Worm (Caenorhabditis elegans) whole organism, young adult: Measurements from ENCODE around the gene F53H4.2.

Experiments
- B0336.3 ChIP-seq: fragments of 200-800 bp; sonication (Bioruptor generic); IDR thresholded peaks from 2 replicates; pipeline ENCODE4 v1.3.6; 2022; ENCODE audit warnings: missing genetic modification characterization, missing compliant biosample characterization
- C17E4.6 ChIP-seq: fragments of 200-800 bp; sonication (Bioruptor generic); IDR thresholded peaks from 2 replicates; pipeline ENCODE4 v1.3.6; 2022; ENCODE audit warnings: missing genetic modification reagents, missing genetic modification characterization, missing compliant biosample characterization
- F10E7.11 ChIP-seq: sonication (generic microtip); optimal IDR thresholded peaks from 2 replicates; lab custom pipeline; 2017; ENCODE audit warnings: mild to moderate bottlenecking, missing genetic modification characterization, moderate library complexity, missing compliant biosample characterization
- F33H1.4 ChIP-seq: fragments of 200-800 bp; sonication (Bioruptor generic); IDR thresholded peaks from 2 replicates; pipeline ENCODE4 v1.3.6; 2022; ENCODE audit warnings: missing genetic modification reagents, missing genetic modification characterization, missing compliant biosample characterization
- F39B2.1 ChIP-seq: fragments of 200-800 bp; sonication (Bioruptor generic); IDR thresholded peaks from 2 replicates; pipeline ENCODE4 v1.3.6; 2022; ENCODE audit warnings: missing genetic modification reagents, missing genetic modification characterization, missing compliant biosample characterization
- F49E8.2 ChIP-seq: sonication (generic microtip); optimal IDR thresholded peaks from 3 replicates; lab custom pipeline; 2017; ENCODE audit warnings: missing genetic modification characterization, mild to moderate bottlenecking, missing compliant biosample characterization, antibody characterized with exemption, moderate library complexity; ENCODE audit not compliant: insufficient read depth
- F57A8.1 ChIP-seq: fragments of 200-800 bp; sonication (Bioruptor generic); optimal IDR thresholded peaks from 2 replicates; lab custom pipeline; 2018; ENCODE audit warnings: mild to moderate bottlenecking, missing genetic modification characterization, moderate library complexity, missing compliant biosample characterization
- F57C9.4 ChIP-seq: sonication (generic microtip); optimal IDR thresholded peaks from 2 replicates; lab custom pipeline; 2017; ENCODE audit warnings: mild to moderate bottlenecking, missing genetic modification characterization, missing compliant biosample characterization
- K12H6.12 ChIP-seq: fragments of 200-800 bp; sonication (Bioruptor generic); optimal IDR thresholded peaks from 2 replicates; lab custom pipeline; 2018; ENCODE audit warnings: mild to moderate bottlenecking, missing genetic modification characterization, missing compliant biosample characterization
- Y67H2A.10 ChIP-seq: fragments of 200-800 bp; sonication (Bioruptor generic); conservative IDR thresholded peaks from 2 replicates; pipeline ENCODE4 v1.3.6; 2022; ENCODE audit warnings: missing genetic modification reagents, missing genetic modification characterization, missing compliant biosample characterization
- ZK185.1 ChIP-seq: sonication (generic microtip); optimal IDR thresholded peaks from 2 replicates; lab custom pipeline; 2016; ENCODE audit warnings: mild to moderate bottlenecking, missing genetic modification characterization, missing compliant biosample characterization; ENCODE audit not compliant: poor library complexity, severe bottlenecking
- aptf-2 ChIP-seq: fragments of 200-800 bp; sonication (Bioruptor generic); conservative IDR thresholded peaks from 2 replicates; pipeline ENCODE4 v1.3.6; 2022; ENCODE audit warnings: missing genetic modification reagents, missing genetic modification characterization, missing compliant biosample characterization
- atf-7 ChIP-seq: sonication (generic microtip); optimal IDR thresholded peaks from 2 replicates; lab custom pipeline; 2017; ENCODE audit warnings: mild to moderate bottlenecking, missing genetic modification characterization, missing compliant biosample characterization
- bed-1 ChIP-seq: fragments of 200-800 bp; sonication (Bioruptor generic); IDR thresholded peaks from 2 replicates; pipeline ENCODE4 v1.3.6; 2022; ENCODE audit warnings: missing genetic modification reagents, missing genetic modification characterization, missing compliant biosample characterization
- cebp-2 ChIP-seq: fragments of 200-800 bp; sonication (Bioruptor generic); IDR thresholded peaks from 2 replicates; pipeline ENCODE4 v1.3.6; 2022; ENCODE audit warnings: missing genetic modification characterization, missing compliant biosample characterization
- ceh-27 ChIP-seq: fragments of 200-800 bp; sonication (Bioruptor generic); optimal IDR thresholded peaks from 2 replicates; lab custom pipeline; 2018; ENCODE audit warnings: mild to moderate bottlenecking, missing genetic modification characterization, moderate library complexity, missing compliant biosample characterization
- dox-1 ChIP-seq: fragments of 200-800 bp; sonication (Bioruptor generic); IDR thresholded peaks from 2 replicates; pipeline ENCODE4 v1.3.6; 2022; ENCODE audit warnings: missing genetic modification reagents, missing genetic modification characterization, missing compliant biosample characterization
- egl-44 ChIP-seq: fragments of 200-800 bp; sonication (Bioruptor generic); IDR thresholded peaks from 2 replicates; pipeline ENCODE4 v1.3.6; 2022; ENCODE audit warnings: missing genetic modification reagents, missing genetic modification characterization, missing compliant biosample characterization
- ekl-4 ChIP-seq: fragments of 200-800 bp; sonication (Bioruptor generic); IDR thresholded peaks from 2 replicates; pipeline ENCODE4 v1.3.6; 2022; ENCODE audit warnings: missing genetic modification reagents, missing genetic modification characterization, missing compliant biosample characterization
- ets-4 ChIP-seq: fragments of 200-800 bp; sonication (Bioruptor generic); optimal IDR thresholded peaks from 2 replicates; lab custom pipeline; 2018; ENCODE audit warnings: mild to moderate bottlenecking, missing genetic modification characterization, missing compliant biosample characterization
- let-607 ChIP-seq, 2 experiments: fragments of 200-800 bp in 1 of 2; sonication (Bioruptor generic) in 1 of 2; sonication (generic microtip) in 1 of 2; optimal IDR thresholded peaks; 2 replicates each; lab custom pipeline; 2016 to 2018; ENCODE audit warnings: mild to moderate bottlenecking in 2 of 2, missing compliant biosample characterization in 2 of 2, missing genetic modification characterization in 2 of 2, moderate library complexity in 2 of 2, missing genotype in 1 of 2
- lin-40 ChIP-seq: sonication (generic microtip); optimal IDR thresholded peaks from 2 replicates; lab custom pipeline; 2016; ENCODE audit warnings: missing genetic modification characterization, mild to moderate bottlenecking, missing compliant biosample characterization, missing genotype, missing genetic modification reagents
- madf-10 ChIP-seq: sonication (generic microtip); optimal IDR thresholded peaks from 2 replicates; lab custom pipeline; 2016; ENCODE audit warnings: mild to moderate bottlenecking, missing genetic modification characterization, missing compliant biosample characterization
- madf-6 ChIP-seq: fragments of 200-800 bp; sonication (Bioruptor generic); IDR thresholded peaks from 2 replicates; pipeline ENCODE4 v1.3.6; 2022; ENCODE audit warnings: missing genetic modification reagents, missing genetic modification characterization, missing compliant biosample characterization
- mcd-1 ChIP-seq: fragments of 200-800 bp; sonication (Bioruptor generic); IDR thresholded peaks from 2 replicates; pipeline ENCODE4 v1.3.6; 2022; ENCODE audit warnings: missing genetic modification reagents, missing genetic modification characterization, missing compliant biosample characterization
- nfya-1 ChIP-seq: sonication (generic microtip); optimal IDR thresholded peaks from 2 replicates; lab custom pipeline; 2017; ENCODE audit warnings: antibody characterized with exemption, missing compliant biosample characterization, missing genetic modification characterization, borderline replicate concordance; ENCODE audit not compliant: insufficient read depth
- nfya-2 ChIP-seq: fragments of 200-800 bp; sonication (Bioruptor generic); IDR thresholded peaks from 2 replicates; pipeline ENCODE4 v1.3.6; 2022; ENCODE audit warnings: missing genetic modification reagents, missing genetic modification characterization, missing compliant biosample characterization
- nhr-120 ChIP-seq: fragments of 200-800 bp; sonication (Bioruptor generic); IDR thresholded peaks from 2 replicates; pipeline ENCODE4 v1.3.6; 2022; ENCODE audit warnings: missing genetic modification characterization, missing compliant biosample characterization
- nhr-179 ChIP-seq: sonication (generic microtip); optimal IDR thresholded peaks from 2 replicates; lab custom pipeline; 2016; ENCODE audit warnings: mild to moderate bottlenecking, missing genetic modification characterization, missing compliant biosample characterization
- nhr-80 ChIP-seq: sonication (generic microtip); optimal IDR thresholded peaks from 2 replicates; lab custom pipeline; 2016; ENCODE audit warnings: missing genetic modification characterization, missing compliant biosample characterization
- rec-8 ChIP-seq, 2 experiments: sonication (generic microtip); optimal IDR thresholded peaks; 2 replicates each; lab custom pipeline; 2016; ENCODE audit warnings: mild to moderate bottlenecking in 2 of 2, missing genetic modification characterization in 2 of 2, missing genetic modification reagents in 2 of 2, missing genotype in 2 of 2, missing biosample characterization in 1 of 2, missing compliant biosample characterization in 1 of 2, moderate library complexity in 1 of 2
- snpc-1.1 ChIP-seq: sonication (generic microtip); optimal IDR thresholded peaks from 2 replicates; lab custom pipeline; 2017; ENCODE audit warnings: missing genetic modification characterization, mild to moderate bottlenecking, missing compliant biosample characterization, antibody characterized with exemption, moderate library complexity, missing genotype, missing genetic modification reagents; ENCODE audit not compliant: insufficient read depth
- snpc-4 ChIP-seq, 5 experiments: fragments of 150-350 bp in 1 of 5; sonication (generic microtip) in 4 of 5; optimal IDR thresholded peaks; 2 replicates each; lab custom pipeline; 2014 to 2018; ENCODE audit warnings: missing genetic modification characterization in 5 of 5, missing biosample characterization in 3 of 5, antibody characterized with exemption in 2 of 5, mild to moderate bottlenecking in 2 of 5, missing compliant biosample characterization in 2 of 5, missing genotype in 2 of 5, moderate library complexity in 2 of 5, missing genetic modification reagents in 1 of 5
- somi-1 ChIP-seq: fragments of 200-800 bp; sonication (Bioruptor generic); optimal IDR thresholded peaks from 2 replicates; lab custom pipeline; 2018; ENCODE audit warnings: mild to moderate bottlenecking, missing genetic modification characterization, missing compliant biosample characterization
- tbp1 ChIP-seq: fragments of 200-800 bp; sonication (Bioruptor generic); optimal IDR thresholded peaks from 2 replicates; lab custom pipeline; 2018; ENCODE audit warnings: mild to moderate bottlenecking, missing genetic modification characterization, missing compliant biosample characterization
- unc-130 ChIP-seq: sonication (generic microtip); optimal IDR thresholded peaks from 2 replicates; lab custom pipeline; 2016; ENCODE audit warnings: missing genetic modification reagents, missing genetic modification characterization, missing compliant biosample characterization
- zfh-2 ChIP-seq: fragments of 200-800 bp; sonication (Bioruptor generic); conservative IDR thresholded peaks from 2 replicates; pipeline ENCODE4 v1.3.6; 2022; ENCODE audit warnings: missing genetic modification reagents, missing genetic modification characterization, missing compliant biosample characterization
- zim-3 ChIP-seq: sonication (generic microtip); optimal IDR thresholded peaks from 2 replicates; lab custom pipeline; 2017; ENCODE audit warnings: mild to moderate bottlenecking, missing genetic modification characterization, moderate library complexity, missing compliant biosample characterization
- ztf-22 ChIP-seq: fragments of 200-800 bp; sonication (Bioruptor generic); optimal IDR thresholded peaks from 2 replicates; lab custom pipeline; 2018; ENCODE audit warnings: mild to moderate bottlenecking, missing genetic modification characterization, moderate library complexity, missing compliant biosample characterization

Gene F53H4.2

DNA sequence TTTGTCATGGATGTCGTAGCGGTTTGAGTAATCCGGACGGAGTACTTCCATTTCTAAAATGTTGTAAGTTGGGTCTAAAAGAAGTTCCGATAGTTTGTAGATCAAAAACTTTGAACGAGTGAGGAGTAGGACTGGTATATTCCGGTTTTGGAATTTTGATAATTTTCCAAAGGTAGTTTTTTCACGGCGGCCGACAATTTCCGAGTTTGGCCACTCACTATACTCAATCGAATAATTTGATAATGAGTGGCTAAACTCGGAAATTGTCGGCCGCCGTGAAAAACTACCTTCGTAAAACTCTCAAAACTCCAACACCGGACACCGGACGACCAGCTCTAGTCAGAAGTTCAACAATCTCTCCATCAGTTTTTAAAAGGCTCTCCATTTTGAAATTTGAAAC lies 12.6 kb upstream of the F53H4.2 start:
- TF ChIP-seq snpc-4 (GFP tag; optimal IDR thresholded peaks at IDR 0.05; lab: Kevin White, UChicago) (no peak), snpc-4 (tag; optimal IDR thresholded peaks at IDR 0.05; lab: Kevin White, UChicago) (peak in 3 of 4 experiments; percentile 22 to 84 (median 71)), ztf-22 (GFP tag; lab: Kevin White, UChicago) (no peak)

DNA sequence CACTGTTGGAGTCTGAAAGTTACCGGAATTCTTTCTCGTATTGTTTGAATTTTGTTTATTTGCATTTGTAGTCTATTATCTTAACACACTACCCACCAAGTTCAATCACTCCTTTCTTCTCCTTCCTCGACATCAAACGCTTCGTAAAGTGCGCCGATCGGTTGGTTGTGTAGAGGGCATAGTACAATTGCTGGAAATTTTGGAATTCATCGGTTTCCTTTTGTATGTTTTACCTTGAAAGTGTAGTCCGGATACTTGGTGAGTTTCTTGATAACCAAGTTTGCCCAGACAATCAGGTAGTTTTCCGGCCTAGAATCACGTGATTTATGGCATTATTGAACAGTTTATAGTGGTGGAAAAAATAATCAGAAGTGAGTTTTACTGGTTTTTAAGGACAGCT lies 10.4 kb upstream of the F53H4.2 start:
- TF ChIP-seq let-607 (tag; optimal IDR thresholded peaks at IDR 0.05; lab: Kevin White, UChicago) (no peak), rec-8 (tag; optimal IDR thresholded peaks at IDR 0.05; lab: Kevin White, UChicago) (no peak), nhr-80 (tag; lab: Kevin White, UChicago) (peak; percentile 33)
- TF ChIP-seq, all 124 proteins: peak for 1

DNA sequence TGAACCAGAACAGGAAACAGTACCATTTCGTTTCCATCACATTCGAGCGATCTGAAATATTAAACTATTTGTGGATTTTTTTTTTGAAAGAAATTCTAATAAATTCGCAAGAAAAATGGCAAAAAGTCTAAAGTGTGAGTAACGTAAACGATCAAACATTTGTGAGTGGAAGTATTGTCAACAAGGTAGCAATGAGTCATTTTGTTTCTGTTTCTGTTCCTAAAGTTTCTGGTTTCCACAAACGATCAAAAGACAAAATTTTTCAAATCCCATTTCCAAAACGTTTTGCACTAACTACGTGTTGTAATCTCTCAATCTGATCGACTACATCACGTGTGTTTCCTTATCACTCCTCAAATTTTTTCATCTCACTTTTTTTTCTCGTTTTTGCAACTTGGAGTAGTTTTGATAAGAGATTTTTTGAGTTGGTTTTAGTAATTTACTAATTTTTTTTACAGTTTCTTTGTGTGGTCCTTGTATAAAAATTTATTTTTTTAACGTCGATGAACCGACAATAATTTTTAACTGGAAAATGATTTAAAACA lies 9.3 kb upstream of the F53H4.2 start, which contains the start of gene F59F4.3:
Gene F59F4.3 (minus strand): TSS at position 51 of the 545 bp plus-strand sequence.
- TF ChIP-seq ekl-4 (GFP tag; lab: Robert Waterston, UW) (no peak), nhr-80 (tag; lab: Kevin White, UChicago) (peak; percentile 22)

DNA sequence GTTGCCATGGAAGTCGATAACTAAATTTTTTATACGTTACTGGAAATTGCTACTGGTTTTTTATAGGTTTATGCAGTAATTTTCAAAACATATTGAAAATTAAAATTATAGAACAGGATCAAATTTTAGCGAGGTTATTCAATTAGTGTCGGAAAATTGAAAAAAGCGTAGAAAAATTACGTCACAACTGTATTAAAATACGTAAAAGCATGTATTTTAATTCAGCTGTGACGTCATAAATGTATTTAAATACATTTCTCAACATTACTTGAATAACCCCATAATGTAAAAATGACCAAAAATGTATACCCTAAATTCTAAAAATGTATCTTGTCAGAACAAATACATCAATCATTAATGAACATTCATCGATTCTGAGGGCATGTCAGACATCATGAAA lies 8.1 kb upstream of the F53H4.2 start:
- TF ChIP-seq F39B2.1 (GFP tag; lab: Robert Waterston, UW), result no peak
- no peak for TF ChIP-seq aptf-2 (GFP tag; lab: Robert Waterston, UW)
- no peak for TF ChIP-seq C17E4.6 (GFP tag; lab: Robert Waterston, UW)
- no peak for TF ChIP-seq zfh-2
- TF ChIP-seq madf-6 (GFP tag; lab: Robert Waterston, UW), result no peak
- TF ChIP-seq bed-1 (GFP tag; lab: Robert Waterston, UW), result no peak
- TF ChIP-seq Y67H2A.10, result no peak
- TF ChIP-seq ets-4 (GFP tag; lab: Kevin White, UChicago), result no peak
- no peak for TF ChIP-seq F33H1.4 (GFP tag; lab: Robert Waterston, UW)
- TF ChIP-seq zim-3 (tag; lab: Kevin White, UChicago), result no peak
- no peak for TF ChIP-seq nfya-2
- no peak for TF ChIP-seq F10E7.11 (tag; lab: Kevin White, UChicago)
- no peak for TF ChIP-seq nhr-120 (GFP tag; lab: Robert Waterston, UW)
- no peak for TF ChIP-seq F49E8.2 (tag; lab: Kevin White, UChicago)
- TF ChIP-seq egl-44 (GFP tag; lab: Robert Waterston, UW), result no peak
- TF ChIP-seq cebp-2, result no peak
- TF ChIP-seq unc-130, result no peak

DNA sequence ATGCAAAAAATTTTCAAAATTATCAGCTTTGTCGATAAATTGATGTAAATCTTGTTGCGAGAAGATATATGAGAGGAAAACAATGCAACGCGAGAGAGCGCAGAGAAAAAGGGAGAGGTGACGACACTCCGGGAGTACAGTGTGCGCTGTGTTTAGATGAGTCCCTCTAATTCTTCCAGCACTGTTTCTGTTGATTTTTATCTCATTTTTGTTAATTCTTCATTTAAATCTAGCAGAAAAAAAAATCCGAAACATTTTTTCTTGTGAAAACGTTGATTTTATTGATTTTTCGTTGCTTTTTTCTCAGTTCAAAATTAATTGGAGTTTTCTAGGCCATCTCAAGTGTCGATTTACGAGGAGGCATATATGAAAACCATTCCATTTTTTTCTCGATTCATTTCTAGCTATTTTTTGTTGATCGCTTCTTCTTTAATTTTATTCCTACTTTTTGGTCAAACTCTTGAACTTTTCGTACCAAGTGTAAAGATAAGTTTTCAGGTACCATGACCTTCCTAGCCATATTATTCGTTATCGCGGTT lies 7.5 kb upstream of the F53H4.2 start, which contains the start of gene acl-1:
Gene acl-1 (plus strand): TSS at position 489 of the 539 bp plus-strand sequence.
- TF ChIP-seq somi-1 (GFP tag; lab: Kevin White, UChicago) (peak; percentile 37), madf-10 (peak; percentile 21), dox-1 (peak; percentile 15; the same call in 1 of the 2 replicates), K12H6.12 (tag; lab: Kevin White, UChicago) (peak; percentile 82), atf-7 (tag; lab: Kevin White, UChicago) (no peak), lin-40 (tag; lab: Kevin White, UChicago) (peak; percentile 80), nfya-1 (no peak), F57A8.1 (no peak), B0336.3 (GFP tag; lab: Robert Waterston, UW) (0 out of 2 replicates have a peak, but pooled peaks have one; percentile 29), F57C9.4 (tag; lab: Kevin White, UChicago) (peak; percentile 20), egl-44 (GFP tag; lab: Robert Waterston, UW) (no peak), nhr-179 (tag; lab: Kevin White, UChicago) (no peak), F39B2.1 (GFP tag; lab: Robert Waterston, UW) (no peak), ceh-27 (GFP tag; lab: Kevin White, UChicago) (peak; percentile 45), ZK185.1 (no peak), mcd-1 (GFP tag; lab: Robert Waterston, UW) (peak; percentile 42; the same call in 1 of the 2 replicates), snpc-1.1 (tag; lab: Kevin White, UChicago) (peak; percentile 26), tbp1 (GFP tag; lab: Kevin White, UChicago) (peak; percentile 8)
